Worm (Caenorhabditis elegans): ENCODE data around the gene glrx-5.

DNA sequence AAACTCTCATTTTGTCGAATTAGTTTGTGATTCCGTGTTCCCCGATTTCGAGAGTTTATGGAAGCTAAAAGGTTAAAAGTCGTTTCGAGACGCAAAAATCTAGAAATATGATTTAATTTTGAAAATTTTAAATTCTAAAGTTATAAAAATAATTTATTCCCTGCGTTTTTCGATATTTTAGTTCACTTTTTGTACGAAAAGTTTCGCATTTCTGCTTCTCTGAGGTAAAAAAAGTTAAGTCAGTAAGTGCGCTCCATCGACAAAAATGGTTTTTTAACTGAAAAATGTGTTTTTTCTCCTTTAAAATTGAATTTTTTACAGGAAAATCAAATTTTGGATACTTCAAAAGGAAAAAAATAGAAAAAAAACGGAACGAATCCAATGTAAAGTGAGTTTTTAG, 40.2 kb downstream of the glrx-5 start, which contains the start of gene zip-1:
- TF ChIP-seq mab-9 (GFP tag; IDR thresholded peaks at IDR 0.05) (no peak), unc-86 (tag; optimal IDR thresholded peaks at IDR 0.05) (no peak), lin-39 (tag; optimal IDR thresholded peaks at IDR 0.05) (no peak), nhr-12 (tag; optimal IDR thresholded peaks at IDR 0.05) (no peak), jun-1 (tag; optimal IDR thresholded peaks at IDR 0.05) (no peak), ztf-4 (tag; optimal IDR thresholded peaks at IDR 0.05) (no peak), blmp-1 (tag; optimal IDR thresholded peaks at IDR 0.05) (no peak)
